Fruit fly (Drosophila melanogaster): Measurements from ENCODE around the gene eco.

eco gene

dm6 chr3L:7364717-7365278, 25.7 kb upstream of the eco start:
- TF ChIP-seq insv (optimal IDR thresholded peaks at IDR 0.05) (no peak), h (optimal IDR thresholded peaks at IDR 0.05) (no peak), psq (optimal IDR thresholded peaks at IDR 0.05) (no peak), ttk (optimal IDR thresholded peaks at IDR 0.05) (no peak), Sin3A (optimal IDR thresholded peaks at IDR 0.05) (no peak), Myc (optimal IDR thresholded peaks at IDR 0.05) (no peak)

DNA sequence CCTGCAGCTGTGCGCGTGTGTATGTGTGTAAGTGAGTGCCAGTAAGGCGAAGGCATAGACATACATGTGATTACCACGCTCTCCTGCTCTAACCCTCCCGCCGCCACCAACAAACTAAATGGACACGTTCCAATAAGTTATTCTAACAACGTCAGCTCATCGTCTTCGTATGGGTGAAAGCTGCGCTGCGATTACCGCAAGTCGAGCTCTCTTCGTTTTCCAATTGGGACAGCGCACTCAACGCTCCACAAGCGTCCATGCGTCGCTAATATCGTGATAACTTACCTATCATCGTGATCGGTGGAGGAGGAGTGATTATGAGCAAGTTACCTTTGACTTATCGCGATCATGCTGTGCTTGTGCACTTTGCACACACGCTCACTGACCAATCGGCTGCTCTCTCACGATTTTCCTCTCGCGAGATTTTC, 22.0 kb upstream of the eco start:
- TF ChIP-seq Myc (optimal IDR thresholded peaks at IDR 0.05) = no peak
- no peak for TF ChIP-seq ttk (optimal IDR thresholded peaks at IDR 0.05)
- no peak for TF ChIP-seq Sin3A (optimal IDR thresholded peaks at IDR 0.05)
- no peak for TF ChIP-seq psq (optimal IDR thresholded peaks at IDR 0.05)
- no peak for TF ChIP-seq h (optimal IDR thresholded peaks at IDR 0.05)
- TF ChIP-seq insv (optimal IDR thresholded peaks at IDR 0.05) = no peak

DNA sequence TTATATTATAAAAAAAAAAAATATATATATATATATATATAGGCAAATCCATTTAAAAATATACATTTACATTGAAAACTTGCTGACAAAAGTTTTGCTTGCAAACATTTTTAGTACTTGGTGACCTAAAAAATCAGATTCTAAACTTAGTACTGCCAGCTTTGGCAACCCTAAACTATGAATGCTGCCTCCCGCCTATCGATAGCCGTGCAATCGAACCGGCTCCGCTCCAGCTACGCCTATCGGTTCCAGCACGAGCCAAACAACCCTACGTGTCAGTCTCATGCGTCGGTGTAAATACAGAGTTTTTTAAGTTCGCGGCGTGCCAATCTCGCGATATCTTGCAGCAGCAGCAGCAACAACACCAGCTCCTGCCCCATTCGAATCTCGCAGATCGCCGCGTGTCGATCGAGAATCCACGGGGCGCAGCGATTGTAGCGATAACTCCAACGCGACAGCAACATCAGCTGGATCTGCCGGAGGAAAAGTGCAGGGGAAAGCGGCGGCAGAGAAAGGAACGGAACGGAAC, 21.2 kb upstream of the eco start, which contains the start of gene Sec63:
Gene Sec63 (plus strand): TSS at position 238 of the 529 bp plus-strand sequence.
- TF ChIP-seq Sin3A (optimal IDR thresholded peaks at IDR 0.05) (no peak), Myc (optimal IDR thresholded peaks at IDR 0.05) (no peak), insv (optimal IDR thresholded peaks at IDR 0.05) (no peak), ttk (optimal IDR thresholded peaks at IDR 0.05) (no peak), psq (optimal IDR thresholded peaks at IDR 0.05) (no peak), h (optimal IDR thresholded peaks at IDR 0.05) (no peak)

DNA sequence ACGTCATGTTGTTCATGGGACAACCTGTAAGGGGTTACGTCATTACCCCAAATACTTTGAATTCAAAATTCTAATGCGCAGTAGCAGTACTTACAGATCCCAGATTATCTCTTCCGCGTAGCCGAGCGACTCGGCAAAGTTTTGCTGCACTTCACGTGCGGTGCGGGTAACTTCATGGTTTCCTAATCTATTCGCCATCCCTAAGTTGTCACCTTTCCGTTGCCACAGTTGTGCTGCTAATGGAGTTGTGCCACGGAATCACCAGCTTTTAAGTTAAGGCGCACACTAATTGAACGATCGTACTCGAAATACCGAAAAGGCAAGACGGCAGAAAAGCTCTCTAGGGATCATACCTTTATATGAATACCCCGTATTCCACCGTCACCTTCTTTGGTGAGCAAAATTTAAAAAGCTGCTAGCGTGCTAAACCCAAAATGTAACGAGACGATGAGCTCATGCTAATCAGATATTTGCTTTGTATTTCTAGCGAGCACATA, 20.7 kb upstream of the eco start, which contains the start of gene pst:
Gene pst (minus strand): TSS at position 437 of the 497 bp plus-strand sequence.
- TF ChIP-seq h (optimal IDR thresholded peaks at IDR 0.05) (no peak), psq (optimal IDR thresholded peaks at IDR 0.05) (no peak), Sin3A (optimal IDR thresholded peaks at IDR 0.05) (no peak), ttk (optimal IDR thresholded peaks at IDR 0.05) (no peak), insv (optimal IDR thresholded peaks at IDR 0.05) (no peak), Myc (optimal IDR thresholded peaks at IDR 0.05) (no peak)

DNA sequence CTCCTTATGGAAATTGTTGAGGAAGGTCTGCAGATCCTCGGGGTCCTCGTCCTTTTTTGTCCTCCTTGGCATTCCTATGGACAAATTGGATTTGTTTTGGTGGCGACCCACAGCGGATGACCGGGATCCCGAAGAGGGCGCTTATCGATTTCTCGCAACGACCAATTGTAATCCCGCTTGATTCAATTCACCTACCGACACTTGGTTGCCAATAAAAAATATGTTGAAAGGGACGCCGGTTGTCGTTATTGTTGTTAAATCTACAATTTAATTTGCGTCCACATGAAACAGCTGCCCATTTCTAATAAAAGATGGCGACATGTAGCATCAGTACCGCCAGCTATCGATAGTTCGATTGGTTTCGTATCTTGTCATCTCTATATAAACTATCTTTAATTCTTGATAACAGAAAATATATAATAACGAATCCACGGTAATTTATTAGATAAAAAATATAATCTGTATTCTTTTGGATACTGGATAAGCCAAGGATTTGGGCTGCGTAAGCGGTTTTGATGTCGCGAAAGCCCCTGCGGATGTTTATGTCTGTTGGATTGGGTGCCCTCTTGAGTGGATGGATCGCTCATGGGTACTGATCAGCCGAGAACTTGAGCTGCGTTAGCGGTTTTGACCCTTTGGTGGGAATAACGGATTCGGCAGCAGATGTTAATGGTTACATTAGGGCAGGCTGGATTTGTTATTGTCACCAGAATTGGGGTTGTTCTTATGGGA, 17.4 kb upstream of the eco start, which contains the start of gene CTCF:
Gene CTCF (minus strand): TSS at position 328 of the 732 bp plus-strand sequence.
- TF ChIP-seq Myc (optimal IDR thresholded peaks at IDR 0.05) (no peak), Sin3A (optimal IDR thresholded peaks at IDR 0.05) (no peak), ttk (optimal IDR thresholded peaks at IDR 0.05) (no peak), insv (optimal IDR thresholded peaks at IDR 0.05) (no peak), psq (optimal IDR thresholded peaks at IDR 0.05) (no peak), h (optimal IDR thresholded peaks at IDR 0.05) (no peak)

dm6 chr3L:7349311-7349710, 10.2 kb upstream of the eco start:
- TF ChIP-seq insv (optimal IDR thresholded peaks at IDR 0.05) (no peak), Myc (optimal IDR thresholded peaks at IDR 0.05) (no peak), h (optimal IDR thresholded peaks at IDR 0.05) (no peak), ttk (optimal IDR thresholded peaks at IDR 0.05) (no peak), Sin3A (optimal IDR thresholded peaks at IDR 0.05) (no peak), psq (optimal IDR thresholded peaks at IDR 0.05) (no peak)

DNA sequence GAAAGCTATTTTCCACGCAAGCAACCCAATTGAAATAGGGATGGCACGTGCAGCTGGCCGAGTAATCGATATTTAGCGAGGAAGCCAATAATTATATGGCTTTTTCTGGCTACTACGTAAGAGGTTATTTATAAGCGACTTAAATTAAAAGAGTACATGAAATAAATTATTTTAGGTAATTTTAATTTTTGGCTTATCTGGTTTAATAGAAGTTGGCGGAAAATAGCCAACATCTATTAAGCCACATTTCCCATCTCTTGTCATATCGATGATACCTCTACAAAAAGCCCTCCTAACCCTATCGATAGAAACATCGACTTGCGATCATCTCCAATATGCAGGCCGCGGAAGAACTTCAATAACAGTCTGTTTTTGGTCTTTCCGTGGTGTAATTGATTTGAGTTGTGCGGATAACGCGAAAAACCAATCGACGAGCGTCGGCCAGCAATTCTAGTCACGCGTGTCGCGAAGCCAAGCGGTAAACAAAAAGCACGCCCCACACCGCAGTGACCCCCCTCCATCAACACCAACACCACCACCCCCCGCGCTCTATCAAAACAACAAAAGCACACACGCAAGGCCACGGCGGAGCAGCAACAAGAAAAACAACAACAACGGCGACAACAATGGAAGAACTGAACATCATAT, 9.0 kb upstream of the eco start, which contains the start of the genes Srp19 and qm:
Gene Srp19 (minus strand): TSS at position 51 of the 648 bp plus-strand sequence.
Gene qm (plus strand): TSS at position 330 of the 648 bp plus-strand sequence.
- TF ChIP-seq Sin3A (optimal IDR thresholded peaks at IDR 0.05) = no peak

dm6 chr3L:7346951-7347350, 7.8 kb upstream of the eco start, which contains the start of gene CG14834:
CG14834 (minus strand) TSS chr3L:7347123.
- TF ChIP-seq psq (optimal IDR thresholded peaks at IDR 0.05) (no peak), insv (optimal IDR thresholded peaks at IDR 0.05) (no peak), Myc (optimal IDR thresholded peaks at IDR 0.05) (no peak), h (optimal IDR thresholded peaks at IDR 0.05) (no peak), ttk (optimal IDR thresholded peaks at IDR 0.05) (no peak), Sin3A (optimal IDR thresholded peaks at IDR 0.05) (no peak)

- no peak for TF ChIP-seq psq (optimal IDR thresholded peaks at IDR 0.05)
Observed at dm6 chr3L:7344965-7345427, 5.9 kb upstream of the eco start, which contains the start of gene Cln7. Cln7 (minus strand) TSS chr3L:7345183.

- TF ChIP-seq ttk (optimal IDR thresholded peaks at IDR 0.05) (no peak), Sin3A (optimal IDR thresholded peaks at IDR 0.05) (no peak), h (optimal IDR thresholded peaks at IDR 0.05) (no peak), Myc (optimal IDR thresholded peaks at IDR 0.05) (no peak), psq (optimal IDR thresholded peaks at IDR 0.05) (no peak), insv (optimal IDR thresholded peaks at IDR 0.05) (no peak)
Observed at dm6 chr3L:7344001-7344400, 4.9 kb upstream of the eco start.

DNA sequence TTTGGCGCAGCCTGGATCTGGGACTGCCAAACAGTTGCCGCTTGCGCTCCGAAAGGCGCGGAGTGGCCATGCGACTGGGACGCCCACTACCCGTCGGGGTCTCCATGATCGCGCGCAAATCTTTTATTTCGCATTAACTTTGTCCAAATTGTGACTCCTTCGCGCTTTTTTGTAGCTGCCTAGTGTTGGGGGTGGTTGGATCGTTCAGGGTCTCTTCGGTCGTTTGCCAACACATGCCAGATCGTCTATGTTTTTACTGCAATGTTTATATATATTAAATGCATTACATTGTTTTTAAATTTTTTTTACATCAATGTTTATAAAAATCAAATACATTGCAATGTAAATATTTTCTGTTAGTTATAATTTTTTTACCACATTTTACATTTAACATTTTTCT, 354 bp downstream of the eco start:
- TF ChIP-seq h (optimal IDR thresholded peaks at IDR 0.05) = no peak
- no peak for TF ChIP-seq Myc (optimal IDR thresholded peaks at IDR 0.05)
- TF ChIP-seq insv (optimal IDR thresholded peaks at IDR 0.05) = no peak
- TF ChIP-seq psq (optimal IDR thresholded peaks at IDR 0.05) = no peak
- no peak for TF ChIP-seq ttk (optimal IDR thresholded peaks at IDR 0.05)
- no peak for TF ChIP-seq Sin3A (optimal IDR thresholded peaks at IDR 0.05)

dm6 chr3L:7334990-7335389, 4.2 kb downstream of the eco start, which contains the start of the genes wrm1 and wrm2:
wrm1 (minus strand) TSS chr3L:7335226.
wrm2 (minus strand) TSS chr3L:7335226.
- no peak for TF ChIP-seq h (optimal IDR thresholded peaks at IDR 0.05)
- no peak for TF ChIP-seq Myc (optimal IDR thresholded peaks at IDR 0.05)
- no peak for TF ChIP-seq psq (optimal IDR thresholded peaks at IDR 0.05)
- TF ChIP-seq insv (optimal IDR thresholded peaks at IDR 0.05) = no peak
- TF ChIP-seq Sin3A (optimal IDR thresholded peaks at IDR 0.05) = no peak
- TF ChIP-seq ttk (optimal IDR thresholded peaks at IDR 0.05) = no peak

Measured in Kc167 (cell line).